Worm (Caenorhabditis elegans) whole organism, L1 larva: Measurements from ENCODE around the gene Y105C5B.19.
A peak's percentile ranks its signal among the peaks of the same experiment; 100 is the strongest.

ENCODE experiments used
- C16A3.4 ChIP-seq: fragments of 150-350 bp; optimal IDR thresholded peaks from 2 replicates; lab custom pipeline; 2014; ENCODE audit warnings: missing biosample characterization, missing genetic modification characterization
- aha-1 ChIP-seq: fragments of 150-350 bp; optimal IDR thresholded peaks from 2 replicates; lab custom pipeline; 2014; ENCODE audit warnings: missing biosample characterization, missing genetic modification characterization
- blmp-1 ChIP-seq: fragments of 150-350 bp; optimal IDR thresholded peaks from 2 replicates; lab custom pipeline; 2014; ENCODE audit warnings: missing biosample characterization, missing genetic modification characterization
- ceh-63 ChIP-seq: fragments of 200-800 bp; sonication (Bioruptor generic); optimal IDR thresholded peaks from 2 replicates; lab custom pipeline; 2018; ENCODE audit warnings: mild to moderate bottlenecking, missing genetic modification characterization, missing compliant biosample characterization
- ceh-8 ChIP-seq: fragments of 200-800 bp; sonication (Bioruptor generic); optimal IDR thresholded peaks from 2 replicates; lab custom pipeline; 2018; ENCODE audit warnings: mild to moderate bottlenecking, missing genetic modification characterization, moderate library complexity, missing compliant biosample characterization
- ceh-82 ChIP-seq, 3 experiments: fragments of 150-350 bp in 1 of 3; sonication (generic microtip) in 2 of 3; optimal IDR thresholded peaks; 2 replicates each; lab custom pipeline; 2014 to 2017; ENCODE audit warnings: missing biosample characterization in 3 of 3, missing genetic modification characterization in 3 of 3
- ces-1 ChIP-seq: fragments of 150-350 bp; optimal IDR thresholded peaks from 2 replicates; lab custom pipeline; 2014; ENCODE audit warnings: missing biosample characterization, missing genetic modification reagents, missing genetic modification characterization
- dpl-1 ChIP-seq, 3 experiments: fragments of 150-350 bp in 2 of 3; sonication (generic microtip) in 1 of 3; optimal IDR thresholded peaks; 2 replicates each; lab custom pipeline; 2014 to 2017; ENCODE audit warnings: missing biosample characterization in 3 of 3, missing genetic modification characterization in 3 of 3, missing genetic modification reagents in 3 of 3
- efl-1 ChIP-seq, 4 experiments: fragments of 150-350 bp; optimal IDR thresholded peaks in 3 of 4; peaks in 1 of 4; 1 replicate in 1 of 4; 2 replicates in 3 of 4; lab custom pipeline; 2014; ENCODE audit warnings: missing biosample characterization in 2 of 4, missing genetic modification characterization in 2 of 4, missing genetic modification reagents in 2 of 4
- egl-13 ChIP-seq: sonication (generic microtip); optimal IDR thresholded peaks from 2 replicates; lab custom pipeline; 2016; ENCODE audit warnings: missing genotype, missing genetic modification reagents, missing genetic modification characterization, missing compliant biosample characterization
- egl-27 ChIP-seq, 2 experiments: fragments of 150-350 bp in 1 of 2; sonication (generic microtip); optimal IDR thresholded peaks; 3 replicates each; lab custom pipeline; 2017 to 2018; ENCODE audit warnings: missing biosample characterization in 2 of 2, missing genetic modification characterization in 2 of 2, missing genetic modification reagents in 2 of 2
- elt-2 ChIP-seq: sonication (generic microtip); optimal IDR thresholded peaks from 2 replicates; lab custom pipeline; 2016; ENCODE audit warnings: missing genetic modification characterization, mild to moderate bottlenecking, inconsistent platforms, missing compliant biosample characterization, missing genetic modification reagents
- elt-3 ChIP-seq, 6 experiments: fragments of 150-350 bp in 1 of 6; sonication (generic microtip); optimal IDR thresholded peaks; 2 replicates each; lab custom pipeline; 2017 to 2018; ENCODE audit warnings: missing biosample characterization in 6 of 6, missing genetic modification characterization in 6 of 6, inconsistent platforms in 1 of 6
- ets-5 ChIP-seq: fragments of 200-800 bp; sonication (Bioruptor generic); IDR thresholded peaks from 2 replicates; pipeline ENCODE4 v1.3.6; 2022; ENCODE audit warnings: missing genetic modification characterization, missing compliant biosample characterization
- fkh-8 ChIP-seq: sonication (generic microtip); optimal IDR thresholded peaks from 2 replicates; lab custom pipeline; 2016; ENCODE audit warnings: mild to moderate bottlenecking, missing genetic modification characterization, missing compliant biosample characterization
- fos-1 ChIP-seq: fragments of 150-350 bp; optimal IDR thresholded peaks from 2 replicates; lab custom pipeline; 2014; ENCODE audit warnings: missing biosample characterization, missing genetic modification characterization
- hpl-2 ChIP-seq: fragments of 150-350 bp; optimal IDR thresholded peaks from 2 replicates; lab custom pipeline; 2014; ENCODE audit warnings: missing biosample characterization, missing genetic modification reagents, missing genetic modification characterization
- irx-1 ChIP-seq: sonication (generic microtip); optimal IDR thresholded peaks from 2 replicates; lab custom pipeline; 2016; ENCODE audit warnings: missing genetic modification characterization, missing compliant biosample characterization
- lin-35 ChIP-seq, 2 experiments: fragments of 150-350 bp; optimal IDR thresholded peaks; 2 replicates each; lab custom pipeline; 2014; ENCODE audit warnings: missing biosample characterization in 2 of 2, missing genetic modification characterization in 2 of 2, missing genetic modification reagents in 2 of 2
- lir-3 ChIP-seq: sonication (generic microtip); optimal IDR thresholded peaks from 2 replicates; lab custom pipeline; 2016; ENCODE audit warnings: mild to moderate bottlenecking, missing genetic modification characterization, moderate library complexity, missing compliant biosample characterization; ENCODE audit not compliant: poor library complexity
- mab-9 ChIP-seq: fragments of 200-800 bp; sonication (Bioruptor generic); IDR thresholded peaks from 2 replicates; pipeline ENCODE4 v1.3.6; 2022; ENCODE audit warnings: missing genetic modification reagents, missing genetic modification characterization, missing compliant biosample characterization
- mdl-1 ChIP-seq, 2 experiments: fragments of 150-350 bp; optimal IDR thresholded peaks; 2 replicates each; lab custom pipeline; 2014 to 2017; ENCODE audit warnings: missing biosample characterization in 2 of 2, missing genetic modification characterization in 2 of 2, inconsistent platforms in 1 of 2
- mep-1 ChIP-seq: fragments of 150-350 bp; optimal IDR thresholded peaks from 2 replicates; lab custom pipeline; 2014; ENCODE audit warnings: missing biosample characterization, missing genetic modification characterization
- nhr-19 ChIP-seq: fragments of 200-800 bp; sonication (Bioruptor generic); conservative IDR thresholded peaks from 2 replicates; pipeline ENCODE4 v1.3.6; 2022; ENCODE audit warnings: missing genetic modification characterization, missing compliant biosample characterization
- nhr-20 ChIP-seq: sonication (generic microtip); optimal IDR thresholded peaks from 2 replicates; lab custom pipeline; 2016; ENCODE audit warnings: mild to moderate bottlenecking, missing genetic modification characterization, missing compliant biosample characterization
- nhr-237 ChIP-seq: fragments of 150-350 bp; optimal IDR thresholded peaks from 2 replicates; lab custom pipeline; 2014; ENCODE audit warnings: missing biosample characterization, missing genetic modification characterization
- nhr-28 ChIP-seq: fragments of 150-350 bp; optimal IDR thresholded peaks from 2 replicates; lab custom pipeline; 2014; ENCODE audit warnings: missing biosample characterization, missing genetic modification characterization
- nhr-47 ChIP-seq: sonication (generic microtip); optimal IDR thresholded peaks from 2 replicates; lab custom pipeline; 2016; ENCODE audit warnings: mild to moderate bottlenecking, missing genetic modification characterization, moderate library complexity, missing compliant biosample characterization
- nhr-71 ChIP-seq: sonication (generic microtip); optimal IDR thresholded peaks from 2 replicates; lab custom pipeline; 2016; ENCODE audit warnings: mild to moderate bottlenecking, missing genetic modification characterization, moderate library complexity, missing compliant biosample characterization
- nhr-77 ChIP-seq: fragments of 150-350 bp; optimal IDR thresholded peaks from 2 replicates; lab custom pipeline; 2014; ENCODE audit warnings: missing biosample characterization, missing genetic modification characterization
- nhr-85 ChIP-seq: sonication (generic microtip); peaks from one replicate; lab custom pipeline; 2016; ENCODE audit warnings: missing genetic modification characterization, inconsistent platforms, missing compliant biosample characterization
- nhr-90 ChIP-seq: sonication (generic microtip); optimal IDR thresholded peaks from 2 replicates; lab custom pipeline; 2016; ENCODE audit warnings: mild to moderate bottlenecking, missing genetic modification characterization, missing compliant biosample characterization; ENCODE audit not compliant: poor library complexity
- rnt-1 ChIP-seq: sonication (generic microtip); optimal IDR thresholded peaks from 2 replicates; lab custom pipeline; 2016; ENCODE audit warnings: mild to moderate bottlenecking, missing genetic modification characterization, moderate library complexity, missing compliant biosample characterization
- skn-1 ChIP-seq: fragments of 150-350 bp; optimal IDR thresholded peaks from 2 replicates; lab custom pipeline; 2014; ENCODE audit warnings: missing biosample characterization, missing genetic modification characterization
- snpc-4 ChIP-seq: fragments of 150-350 bp; optimal IDR thresholded peaks from 2 replicates; lab custom pipeline; 2014; ENCODE audit warnings: missing biosample characterization, missing genetic modification characterization
- snu-23 ChIP-seq: sonication (generic microtip); optimal IDR thresholded peaks from 2 replicates; lab custom pipeline; 2016; ENCODE audit warnings: missing genetic modification characterization, missing compliant biosample characterization
- sox-4 ChIP-seq: sonication (generic microtip); optimal IDR thresholded peaks from 2 replicates; lab custom pipeline; 2016; ENCODE audit warnings: missing genetic modification characterization, missing compliant biosample characterization
- sup-37 ChIP-seq: fragments of 200-800 bp; sonication (Bioruptor generic); optimal IDR thresholded peaks from 2 replicates; lab custom pipeline; 2018; ENCODE audit warnings: mild to moderate bottlenecking, missing genetic modification characterization, missing compliant biosample characterization
- swsn-7 ChIP-seq: sonication (generic microtip); optimal IDR thresholded peaks from 2 replicates; lab custom pipeline; 2016; ENCODE audit warnings: missing genetic modification characterization, missing compliant biosample characterization
- unc-130 ChIP-seq: fragments of 150-350 bp; optimal IDR thresholded peaks from 2 replicates; lab custom pipeline; 2017; ENCODE audit warnings: missing biosample characterization, missing genetic modification characterization, inconsistent platforms
- unc-30 ChIP-seq: sonication (generic microtip); optimal IDR thresholded peaks from 2 replicates; lab custom pipeline; 2017; ENCODE audit warnings: missing biosample characterization, missing genetic modification characterization
- unc-98 ChIP-seq: fragments of 200-800 bp; sonication (Bioruptor generic); IDR thresholded peaks from 2 replicates; pipeline ENCODE4 v1.3.6; 2022; ENCODE audit warnings: missing genetic modification characterization, missing compliant biosample characterization
- xbp-1 ChIP-seq: sonication (generic microtip); optimal IDR thresholded peaks from 2 replicates; lab custom pipeline; 2016; ENCODE audit warnings: missing genetic modification characterization, missing compliant biosample characterization
- zag-1 ChIP-seq: fragments of 150-350 bp; optimal IDR thresholded peaks from 2 replicates; lab custom pipeline; 2014; ENCODE audit warnings: missing biosample characterization, missing genetic modification characterization

Gene Y105C5B.19

DNA sequence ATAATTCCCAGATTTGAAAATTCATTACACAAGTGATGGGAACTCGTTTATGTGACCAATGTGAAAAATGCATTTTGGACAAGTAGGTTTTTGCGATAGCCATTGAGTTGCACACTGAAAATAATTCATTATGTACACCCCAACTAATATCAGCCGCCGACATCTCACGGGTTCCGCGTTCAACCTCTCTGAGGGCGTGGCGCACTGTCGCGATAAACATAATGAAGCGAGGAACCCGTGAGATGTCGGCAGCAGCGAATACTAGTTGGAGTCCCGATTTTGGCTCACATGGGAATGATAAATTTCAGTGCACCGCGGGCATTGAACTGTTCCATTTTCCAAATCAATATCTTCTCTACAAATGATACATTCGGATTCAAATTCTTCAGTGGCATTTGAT is 46.7 kb downstream of the Y105C5B.19 start:
- TF ChIP-seq sox-4 (tag; lab: Kevin White, UChicago) (no peak), irx-1 (no peak), efl-1 (optimal IDR thresholded peaks at IDR 0.05; lab: Kevin White, UChicago) (no peak), efl-1 (GFP tag; optimal IDR thresholded peaks at IDR 0.05 in 1 of 2; lab: Kevin White, UChicago) (peak in 1 of 2 experiments; percentile 44)

DNA sequence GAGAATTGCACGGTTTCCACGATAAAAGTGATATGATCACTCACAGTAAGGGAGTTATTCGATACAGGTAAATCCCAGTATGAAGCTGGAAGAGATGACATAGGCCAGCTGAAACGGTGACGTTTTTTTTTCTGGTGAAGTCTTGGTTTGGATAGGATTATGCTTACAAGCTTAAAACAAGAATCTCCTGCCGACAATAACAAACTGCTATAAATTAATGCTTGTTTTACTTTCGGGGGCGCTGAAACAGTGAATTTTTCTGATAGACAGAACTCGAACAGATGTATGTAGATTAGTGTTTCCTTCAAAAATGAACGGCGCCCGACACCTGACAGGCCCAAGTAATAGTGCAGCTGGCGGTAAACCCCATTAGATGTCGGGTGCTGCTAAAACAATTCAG is 50.0 kb downstream of the Y105C5B.19 start, which contains the start of gene srv-16:
srv-16 (minus strand) TSS at position 101 of the 400 bp plus-strand sequence.
- no peak for TF ChIP-seq fos-1
- no peak for TF ChIP-seq ets-5 (GFP tag; lab: Robert Waterston, UW)
- TF ChIP-seq ceh-63 (GFP tag; lab: Kevin White, UChicago): no peak
- no peak for TF ChIP-seq elt-3 (tag; optimal IDR thresholded peaks at IDR 0.05; lab: Kevin White, UChicago)

DNA sequence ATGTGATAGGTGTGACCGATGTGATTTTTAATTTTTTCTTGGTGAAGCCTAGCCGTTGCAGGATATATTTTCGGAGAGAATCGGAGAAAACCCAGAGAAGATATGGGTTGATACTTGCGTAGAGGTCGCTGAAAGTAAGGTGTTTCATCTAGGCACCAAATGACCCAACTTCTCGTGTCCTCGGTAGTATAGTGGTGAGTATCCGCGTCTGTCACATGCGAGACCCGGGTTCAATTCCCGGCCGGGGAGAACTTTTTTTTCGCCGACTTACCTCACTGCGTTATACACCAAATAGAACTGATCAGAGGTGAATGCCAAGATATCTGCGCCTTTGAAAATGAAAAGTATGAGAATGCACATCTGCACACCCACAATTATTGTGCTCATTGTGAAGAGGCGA is 51.9 kb downstream of the Y105C5B.19 start:
- TF ChIP-seq snu-23 (peak; percentile 61), nhr-20 (tag; lab: Kevin White, UChicago) (peak; percentile 31), C16A3.4 (tag; lab: Kevin White, UChicago) (peak; percentile 30), elt-2 (tag; lab: Kevin White, UChicago) (peak; percentile 4), mdl-1 (tag; optimal IDR thresholded peaks at IDR 0.05; lab: Kevin White, UChicago) (peak in 1 of 2 experiments; percentile 64), nhr-237 (no peak), skn-1 (peak; percentile 7), ceh-8 (GFP tag; lab: Kevin White, UChicago) (no peak), nhr-28 (tag; lab: Kevin White, UChicago) (no peak), blmp-1 (no peak), unc-30 (tag; lab: Kevin White, UChicago) (no peak), nhr-19 (GFP tag; lab: Robert Waterston, UW) (peak; percentile 50), ceh-82 (tag; optimal IDR thresholded peaks at IDR 0.05; lab: Kevin White, UChicago) (no peak), sox-4 (tag; lab: Kevin White, UChicago) (no peak), dpl-1 (GFP tag; optimal IDR thresholded peaks at IDR 0.05; lab: Kevin White, UChicago) (peak in 1 of 3 experiments; percentile 15), unc-130 (tag; lab: Kevin White, UChicago) (peak; percentile 40), zag-1 (tag; lab: Kevin White, UChicago) (no peak), mep-1 (tag; lab: Kevin White, UChicago) (peak; percentile 22), lir-3 (peak; percentile 22), swsn-7 (tag; lab: Kevin White, UChicago) (peak; percentile 27), fkh-8 (tag; lab: Kevin White, UChicago) (peak; percentile 31), efl-1 (optimal IDR thresholded peaks at IDR 0.05; lab: Kevin White, UChicago) (peak in 1 of 2 experiments; percentile 32), efl-1 (GFP tag; optimal IDR thresholded peaks at IDR 0.05 in 1 of 2; lab: Kevin White, UChicago) (peak; percentile 16 to 52), egl-13 (tag; lab: Kevin White, UChicago) (no peak), nhr-90 (tag; lab: Kevin White, UChicago) (peak; percentile 64), nhr-71 (peak; percentile 46), aha-1 (tag; lab: Kevin White, UChicago) (no peak), elt-3 (tag; optimal IDR thresholded peaks at IDR 0.05; lab: Kevin White, UChicago) (peak in 1 of 6 experiments; percentile 12), egl-27 (tag; optimal IDR thresholded peaks at IDR 0.05; lab: Kevin White, UChicago) (no peak), nhr-85 (peak; percentile 60), mab-9 (no peak), ces-1 (no peak), rnt-1 (peak; percentile 62), hpl-2 (peak; percentile 37), xbp-1 (tag; lab: Kevin White, UChicago) (peak; percentile 10), nhr-77 (tag; lab: Kevin White, UChicago) (peak; percentile 12), unc-98 (GFP tag; lab: Robert Waterston, UW) (no peak), lin-35 (GFP tag; optimal IDR thresholded peaks at IDR 0.05; lab: Kevin White, UChicago) (peak; percentile 7 to 73), nhr-47 (tag; lab: Kevin White, UChicago) (peak; percentile 37), sup-37 (no peak), snpc-4 (tag; lab: Kevin White, UChicago) (no peak)
